Worm (Caenorhabditis elegans) whole organism, L4 larva: ENCODE results near the gene C06C6.9.

Experiments
- D1046.2 ChIP-seq: fragments of 200-800 bp; sonication (Bioruptor generic); IDR thresholded peaks from 2 replicates; pipeline ENCODE4 v1.3.6; 2022; ENCODE audit warnings: missing genetic modification characterization, missing compliant biosample characterization
- F10B5.3 ChIP-seq: sonication (generic microtip); optimal IDR thresholded peaks from 2 replicates; lab custom pipeline; 2016; ENCODE audit warnings: mild to moderate bottlenecking, missing genetic modification characterization, missing compliant biosample characterization
- F49E8.2 ChIP-seq: sonication (generic microtip); optimal IDR thresholded peaks from 2 replicates; lab custom pipeline; 2016; ENCODE audit warnings: missing compliant biosample characterization, mild to moderate bottlenecking, missing genetic modification characterization, borderline replicate concordance
- T20F7.1 ChIP-seq: fragments of 200-800 bp; sonication (Bioruptor generic); optimal IDR thresholded peaks from 2 replicates; lab custom pipeline; 2018; ENCODE audit warnings: mild to moderate bottlenecking, missing genetic modification characterization, missing compliant biosample characterization
- Y105C5A.15 ChIP-seq: fragments of 200-800 bp; sonication (Bioruptor generic); IDR thresholded peaks from 2 replicates; pipeline ENCODE4 v1.3.6; 2022; ENCODE audit warnings: missing genetic modification characterization, missing compliant biosample characterization
- Y48G9A.11 ChIP-seq: fragments of 200-800 bp; sonication (Bioruptor generic); IDR thresholded peaks from 2 replicates; pipeline ENCODE4 v1.3.6; 2022; ENCODE audit warnings: missing genetic modification reagents, missing genetic modification characterization, missing compliant biosample characterization
- ZK337.2 ChIP-seq: fragments of 200-800 bp; sonication (Bioruptor generic); IDR thresholded peaks from 2 replicates; pipeline ENCODE4 v1.3.6; 2022; ENCODE audit warnings: missing genetic modification reagents, missing genetic modification characterization, missing compliant biosample characterization
- ZK546.5 ChIP-seq, 2 experiments: sonication (generic microtip); optimal IDR thresholded peaks; 2 replicates each; lab custom pipeline; 2017; ENCODE audit warnings: missing biosample characterization in 2 of 2, missing genetic modification characterization in 2 of 2
- aha-1 ChIP-seq: fragments of 150-350 bp; peaks from one replicate; lab custom pipeline; 2014; ENCODE audit warnings: missing biosample characterization, missing genetic modification characterization
- ceh-28 ChIP-seq: fragments of 150-350 bp; optimal IDR thresholded peaks from 2 replicates; lab custom pipeline; 2014; ENCODE audit warnings: missing biosample characterization, missing genetic modification reagents, missing genetic modification characterization
- ceh-32 ChIP-seq: sonication (generic microtip); optimal IDR thresholded peaks from 2 replicates; lab custom pipeline; 2016; ENCODE audit warnings: mild to moderate bottlenecking, missing genetic modification characterization, missing compliant biosample characterization; ENCODE audit not compliant: poor library complexity
- ceh-44 ChIP-seq: fragments of 200-800 bp; sonication (Bioruptor generic); IDR thresholded peaks from 2 replicates; pipeline ENCODE4 v1.3.6; 2022; ENCODE audit warnings: missing genetic modification reagents, missing genetic modification characterization, missing compliant biosample characterization
- ceh-62 ChIP-seq: sonication (generic microtip); optimal IDR thresholded peaks from 2 replicates; lab custom pipeline; 2017; ENCODE audit warnings: missing biosample characterization, missing genetic modification characterization
- cey-2 ChIP-seq: sonication (generic microtip); optimal IDR thresholded peaks from 3 replicates; lab custom pipeline; 2017; ENCODE audit warnings: missing genetic modification characterization, mild to moderate bottlenecking, missing compliant biosample characterization, antibody characterized with exemption, borderline replicate concordance; ENCODE audit not compliant: insufficient read depth
- daf-19 ChIP-seq: fragments of 200-800 bp; sonication (Bioruptor generic); conservative IDR thresholded peaks from 2 replicates; pipeline ENCODE4 v1.3.6; 2022; ENCODE audit warnings: missing genetic modification characterization, missing compliant biosample characterization
- duxl-1 ChIP-seq: sonication (generic microtip); optimal IDR thresholded peaks from 2 replicates; lab custom pipeline; 2016; ENCODE audit warnings: mild to moderate bottlenecking, missing genetic modification characterization, moderate library complexity, missing compliant biosample characterization; ENCODE audit not compliant: poor library complexity
- fkh-10 ChIP-seq: fragments of 150-350 bp; optimal IDR thresholded peaks from 2 replicates; lab custom pipeline; 2014; ENCODE audit warnings: missing biosample characterization, missing genetic modification reagents, missing genetic modification characterization
- fos-1 ChIP-seq: fragments of 150-350 bp; optimal IDR thresholded peaks from 2 replicates; lab custom pipeline; 2014; ENCODE audit warnings: missing biosample characterization, missing genetic modification characterization
- hif-1 ChIP-seq, 2 experiments: sonication (generic microtip); optimal IDR thresholded peaks; 2 replicates each; lab custom pipeline; 2016 to 2017; ENCODE audit warnings: missing compliant biosample characterization in 2 of 2, missing genetic modification characterization in 2 of 2, missing genetic modification reagents in 2 of 2, missing genotype in 2 of 2, mild to moderate bottlenecking in 1 of 2
- hlh-30 ChIP-seq: sonication (generic microtip); optimal IDR thresholded peaks from 2 replicates; lab custom pipeline; 2017; ENCODE audit warnings: antibody characterized with exemption, mild to moderate bottlenecking, missing genetic modification characterization, missing compliant biosample characterization; ENCODE audit not compliant: insufficient read depth
- lim-7 ChIP-seq: fragments of 200-800 bp; sonication (Bioruptor generic); IDR thresholded peaks from 2 replicates; pipeline ENCODE4 v1.3.6; 2022; ENCODE audit warnings: missing genetic modification characterization, missing compliant biosample characterization
- lin-39 ChIP-seq: fragments of 150-350 bp; optimal IDR thresholded peaks from 2 replicates; lab custom pipeline; 2014; ENCODE audit warnings: missing biosample characterization, missing genetic modification reagents, missing genetic modification characterization
- nhr-11 ChIP-seq: fragments of 150-350 bp; optimal IDR thresholded peaks from 2 replicates; lab custom pipeline; 2014; ENCODE audit warnings: missing biosample characterization, missing genetic modification characterization
- nhr-237 ChIP-seq: sonication (generic microtip); optimal IDR thresholded peaks from 2 replicates; lab custom pipeline; 2017; ENCODE audit warnings: missing biosample characterization, missing genetic modification characterization
- nhr-28 ChIP-seq: fragments of 150-350 bp; optimal IDR thresholded peaks from 2 replicates; lab custom pipeline; 2014; ENCODE audit warnings: missing biosample characterization, missing genetic modification characterization
- nhr-48 ChIP-seq: sonication (generic microtip); optimal IDR thresholded peaks from 2 replicates; lab custom pipeline; 2016; ENCODE audit warnings: mild to moderate bottlenecking, missing genetic modification characterization, missing compliant biosample characterization
- nhr-77 ChIP-seq: fragments of 150-350 bp; optimal IDR thresholded peaks from 2 replicates; lab custom pipeline; 2014; ENCODE audit warnings: missing biosample characterization, missing genetic modification characterization
- pqm-1 ChIP-seq: sonication (generic microtip); optimal IDR thresholded peaks from 2 replicates; lab custom pipeline; 2017; ENCODE audit warnings: missing biosample characterization, missing genetic modification characterization
- set-16 ChIP-seq: fragments of 200-800 bp; sonication (Bioruptor generic); IDR thresholded peaks from 2 replicates; pipeline ENCODE4 v1.3.6; 2022; ENCODE audit warnings: missing genetic modification reagents, missing genetic modification characterization, missing compliant biosample characterization
- snpc-4 ChIP-seq: fragments of 150-350 bp; optimal IDR thresholded peaks from 2 replicates; lab custom pipeline; 2014; ENCODE audit warnings: missing biosample characterization, missing genetic modification characterization
- spr-1 ChIP-seq: sonication (generic microtip); optimal IDR thresholded peaks from 2 replicates; lab custom pipeline; 2016; ENCODE audit warnings: mild to moderate bottlenecking, missing genetic modification characterization, missing compliant biosample characterization
- spr-3 ChIP-seq: fragments of 200-800 bp; sonication (Bioruptor generic); optimal IDR thresholded peaks from 2 replicates; lab custom pipeline; 2018; ENCODE audit warnings: mild to moderate bottlenecking, missing genetic modification characterization, missing compliant biosample characterization
- tag-97 ChIP-seq: fragments of 200-800 bp; sonication (Bioruptor generic); IDR thresholded peaks from 2 replicates; pipeline ENCODE4 v1.3.6; 2022; ENCODE audit warnings: missing genetic modification characterization, missing compliant biosample characterization
- tra-1 ChIP-seq: fragments of 200-800 bp; sonication (Bioruptor generic); IDR thresholded peaks from 2 replicates; pipeline ENCODE4 v1.3.6; 2022; ENCODE audit warnings: missing genetic modification reagents, missing genetic modification characterization, missing compliant biosample characterization
- unc-62 ChIP-seq, 3 experiments: fragments of 150-350 bp in 1 of 3; sonication (generic microtip); optimal IDR thresholded peaks in 2 of 3; peaks in 1 of 3; 1 replicate in 1 of 3; 2 replicates in 2 of 3; lab custom pipeline; 2014 to 2017; ENCODE audit warnings: missing biosample characterization in 3 of 3, missing genetic modification characterization in 3 of 3, missing genetic modification reagents in 3 of 3, missing genotype in 1 of 3
- zfp-2 ChIP-seq: sonication (generic microtip); optimal IDR thresholded peaks from 2 replicates; lab custom pipeline; 2016; ENCODE audit warnings: mild to moderate bottlenecking, missing genetic modification characterization, missing compliant biosample characterization
- zip-2 ChIP-seq: fragments of 150-350 bp; optimal IDR thresholded peaks from 2 replicates; lab custom pipeline; 2014; ENCODE audit warnings: missing biosample characterization, missing genetic modification characterization

The C06C6.9 gene

DNA sequence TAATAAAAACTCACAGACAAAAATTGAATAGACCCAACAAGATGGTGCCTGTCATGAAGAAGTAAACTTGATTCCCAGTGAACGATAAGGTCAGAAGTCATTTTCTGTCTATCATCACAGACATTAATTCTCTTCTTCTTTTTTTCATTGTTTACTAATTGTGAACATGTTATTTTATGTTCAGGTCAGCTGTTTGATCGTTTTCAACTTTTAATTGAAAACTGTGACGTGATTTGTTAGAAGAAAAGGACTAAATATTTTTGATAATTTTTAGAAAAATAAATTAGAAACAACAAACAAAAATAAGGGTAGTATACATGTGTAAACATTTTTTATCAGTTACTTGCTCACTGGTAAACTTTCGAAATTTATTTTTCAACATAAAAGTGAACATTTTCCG is 26.9 kb downstream of the C06C6.9 start, which contains the start of gene F36G9.7:
TSS of gene F36G9.7 (minus strand) at position 101 of the 400 bp plus-strand sequence.
- TF ChIP-seq fos-1 (no peak), unc-62 (GFP tag; optimal IDR thresholded peaks at IDR 0.05 in 1 of 2; lab: Kevin White, UChicago) (no peak), unc-62 (tag; optimal IDR thresholded peaks at IDR 0.05; lab: Kevin White, UChicago) (no peak), hif-1 (tag; optimal IDR thresholded peaks at IDR 0.05; lab: Kevin White, UChicago) (no peak), set-16 (GFP tag; lab: Robert Waterston, UW) (no peak), fkh-10 (GFP tag; lab: Kevin White, UChicago) (no peak), nhr-28 (tag; lab: Kevin White, UChicago) (no peak), daf-19 (GFP tag; lab: Robert Waterston, UW) (no peak), lin-39 (tag; lab: Kevin White, UChicago) (no peak), Y48G9A.11 (GFP tag; lab: Robert Waterston, UW) (no peak), D1046.2 (no peak), aha-1 (tag; lab: Kevin White, UChicago) (no peak), nhr-48 (tag; lab: Kevin White, UChicago) (no peak), pqm-1 (tag; lab: Kevin White, UChicago) (no peak), zip-2 (tag; lab: Kevin White, UChicago) (no peak)

- TF ChIP-seq spr-3 (GFP tag; lab: Kevin White, UChicago), result no peak
- no peak for TF ChIP-seq ZK546.5 (tag; optimal IDR thresholded peaks at IDR 0.05; lab: Kevin White, UChicago)
- no peak for TF ChIP-seq spr-1
- TF ChIP-seq ceh-32, result no peak
- no peak for TF ChIP-seq lim-7
- no peak for TF ChIP-seq nhr-77 (tag; lab: Kevin White, UChicago)
- no peak for TF ChIP-seq fkh-10 (GFP tag; lab: Kevin White, UChicago)
- no peak for TF ChIP-seq F49E8.2 (tag; lab: Kevin White, UChicago)
- no peak for TF ChIP-seq snpc-4 (tag; lab: Kevin White, UChicago)
- no peak for TF ChIP-seq F10B5.3 (tag; lab: Kevin White, UChicago)
- no peak for TF ChIP-seq tra-1 (GFP tag; lab: Robert Waterston, UW)
- no peak for TF ChIP-seq ZK337.2 (GFP tag; lab: Robert Waterston, UW)
- no peak for TF ChIP-seq cey-2
These were observed 29.0 kb downstream of the C06C6.9 start, which contains the start of gene sri-1 for ce11 chrV:15967542-15967941. sri-1 (minus strand) TSS chrV:15967642.

- TF ChIP-seq Y105C5A.15, result no peak
- TF ChIP-seq unc-62 (GFP tag; optimal IDR thresholded peaks at IDR 0.05 in 1 of 2; lab: Kevin White, UChicago), result no peak
- TF ChIP-seq unc-62 (tag; optimal IDR thresholded peaks at IDR 0.05; lab: Kevin White, UChicago), result no peak
- no peak for TF ChIP-seq zfp-2
- TF ChIP-seq hlh-30 (tag; lab: Kevin White, UChicago), result no peak
- peak; percentile 21 for TF ChIP-seq aha-1 (tag; lab: Kevin White, UChicago)
These were observed 31.4 kb downstream of the C06C6.9 start, which contains the start of gene sri-2 for ce11 chrV:15965114-15965513. sri-2 (minus strand) TSS chrV:15965214.

- TF ChIP-seq nhr-237 (tag; lab: Kevin White, UChicago) (no peak), nhr-48 (tag; lab: Kevin White, UChicago) (peak; percentile 26), D1046.2 (no peak), ceh-44 (no peak), nhr-11 (no peak), duxl-1 (tag; lab: Kevin White, UChicago) (no peak), F10B5.3 (tag; lab: Kevin White, UChicago) (no peak)
These were observed 37.1 kb downstream of the C06C6.9 start for ce11 chrV:15959456-15959855.

ce11 chrV:15957098-15957497 is 39.5 kb downstream of the C06C6.9 start, which contains the start of gene F36G9.3:
F36G9.3 (plus strand) TSS chrV:15957398.
- no peak for TF ChIP-seq tag-97 (GFP tag; lab: Robert Waterston, UW)
- TF ChIP-seq ceh-62 (tag; lab: Kevin White, UChicago), result no peak
- no peak for TF ChIP-seq hlh-30 (tag; lab: Kevin White, UChicago)
- TF ChIP-seq ceh-28, result no peak
- TF ChIP-seq T20F7.1 (GFP tag; lab: Kevin White, UChicago), result no peak
- TF ChIP-seq, all 104 proteins: peak for 0
